Worm (Caenorhabditis elegans): ENCODE data around the gene srg-24.

Gene srg-24

DNA sequence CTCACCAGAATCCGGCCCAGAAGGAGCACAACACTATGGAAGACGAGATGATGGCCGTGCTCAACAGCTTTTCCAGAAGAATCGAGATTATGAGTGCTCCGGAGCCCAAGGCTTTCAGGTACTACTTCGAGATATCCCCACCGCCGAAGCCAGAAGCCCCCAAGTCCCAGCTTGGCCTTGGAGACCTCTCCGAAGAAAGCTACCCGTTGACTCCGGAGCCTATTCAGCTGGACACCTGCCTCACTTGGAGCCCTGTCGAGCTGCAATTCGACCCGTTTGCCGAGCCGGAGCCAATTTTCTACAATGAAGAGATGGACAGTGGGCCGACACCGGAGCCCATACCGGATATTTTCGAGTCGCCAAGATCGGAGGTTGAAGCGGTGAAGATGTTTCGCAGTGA is 38.8 kb downstream of the srg-24 start:
- TF ChIP-seq snpc-4 (tag; optimal IDR thresholded peaks at IDR 0.05) (no peak), tbx-2 (tag; optimal IDR thresholded peaks at IDR 0.05) (no peak), R02D3.7 (tag; optimal IDR thresholded peaks at IDR 0.05) (no peak), nhr-43 (tag; optimal IDR thresholded peaks at IDR 0.05; ENCODE audit: poor library complexity, severe bottlenecking) (no peak), fkh-10 (GFP tag; optimal IDR thresholded peaks at IDR 0.05) (no peak), lin-39 (tag; optimal IDR thresholded peaks at IDR 0.05) (no peak), ceh-16 (tag; optimal IDR thresholded peaks at IDR 0.05) (no peak), zag-1 (tag; optimal IDR thresholded peaks at IDR 0.05) (no peak), elt-1 (tag; optimal IDR thresholded peaks at IDR 0.05) (no peak), nhr-77 (tag; optimal IDR thresholded peaks at IDR 0.05) (no peak), unc-62 (GFP tag; optimal IDR thresholded peaks at IDR 0.05) (no peak), ztf-11 (tag; optimal IDR thresholded peaks at IDR 0.05) (no peak)

DNA sequence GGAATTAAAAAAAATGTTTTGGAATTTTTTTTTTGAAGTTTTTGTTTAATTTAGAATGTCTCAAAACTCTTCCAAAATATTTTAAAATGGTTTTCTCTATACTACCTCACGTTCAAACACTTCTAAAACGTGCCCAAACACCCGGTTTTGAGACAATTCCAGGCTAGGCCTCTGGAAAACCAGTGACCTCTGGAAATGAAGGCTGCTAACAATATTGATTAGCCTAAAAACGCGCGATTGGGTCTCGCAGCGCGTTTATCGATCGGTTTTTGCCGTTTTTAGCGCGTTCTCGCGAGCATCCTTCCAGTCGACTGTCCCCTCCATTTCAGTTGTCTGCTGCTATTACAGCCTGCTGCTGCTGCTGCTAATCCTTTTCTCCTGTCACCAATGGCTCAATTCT is 39.7 kb downstream of the srg-24 start, which contains the start of gene Y25C1A.6:
Gene Y25C1A.6, plus strand, starts transcription at position 301 of the 400 bp plus-strand sequence.
- TF ChIP-seq ztf-11 (tag; optimal IDR thresholded peaks at IDR 0.05) (no peak), elt-1 (tag; optimal IDR thresholded peaks at IDR 0.05) (no peak), ceh-16 (tag; optimal IDR thresholded peaks at IDR 0.05) (no peak), nhr-11 (tag; optimal IDR thresholded peaks at IDR 0.05) (no peak), nhr-23 (tag; optimal IDR thresholded peaks at IDR 0.05) (no peak)

DNA sequence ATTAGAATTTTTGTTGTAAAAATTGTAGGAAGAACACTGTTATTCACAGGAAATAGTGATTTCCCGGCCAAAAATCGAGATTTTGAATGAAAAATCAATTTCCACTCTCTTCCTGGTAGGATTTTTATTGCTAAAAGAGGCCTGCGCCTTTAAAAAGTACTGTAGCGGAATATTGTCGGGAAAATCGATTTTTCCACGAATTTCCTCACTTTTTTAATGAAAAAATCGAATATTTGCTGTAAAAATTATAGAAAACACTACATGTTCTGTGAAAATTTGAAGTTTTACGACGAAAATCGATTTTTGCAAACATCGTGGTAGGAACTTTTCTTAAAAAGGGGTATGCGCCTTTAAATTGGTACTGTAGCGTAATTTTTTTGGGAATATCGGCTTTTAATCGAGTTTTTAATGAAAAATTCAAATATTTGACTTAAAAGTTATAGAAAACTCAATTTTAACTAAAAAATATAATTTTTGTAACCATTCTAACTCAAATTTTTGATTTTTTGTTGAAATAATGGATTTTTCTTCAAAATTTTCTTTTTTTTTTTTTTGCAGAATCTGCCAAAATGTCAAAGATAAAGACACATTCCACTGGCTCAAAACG is 44.1 kb downstream of the srg-24 start, which contains the start of gene lin-8:
Gene lin-8, plus strand, starts transcription at position 557 of the 607 bp plus-strand sequence.
- TF ChIP-seq tbx-2 (tag; optimal IDR thresholded peaks at IDR 0.05) (no peak), skn-1 (tag; optimal IDR thresholded peaks at IDR 0.05) (no peak), elt-1 (tag; optimal IDR thresholded peaks at IDR 0.05) (no peak), ceh-16 (tag; optimal IDR thresholded peaks at IDR 0.05) (no peak), nhr-12 (tag; optimal IDR thresholded peaks at IDR 0.05) (no peak), ceh-28 (tag; optimal IDR thresholded peaks at IDR 0.05) (no peak), elt-2 (tag; optimal IDR thresholded peaks at IDR 0.05) (no peak), pqm-1 (tag; optimal IDR thresholded peaks at IDR 0.05) (no peak), eor-1 (tag; optimal IDR thresholded peaks at IDR 0.05) (no peak)

DNA sequence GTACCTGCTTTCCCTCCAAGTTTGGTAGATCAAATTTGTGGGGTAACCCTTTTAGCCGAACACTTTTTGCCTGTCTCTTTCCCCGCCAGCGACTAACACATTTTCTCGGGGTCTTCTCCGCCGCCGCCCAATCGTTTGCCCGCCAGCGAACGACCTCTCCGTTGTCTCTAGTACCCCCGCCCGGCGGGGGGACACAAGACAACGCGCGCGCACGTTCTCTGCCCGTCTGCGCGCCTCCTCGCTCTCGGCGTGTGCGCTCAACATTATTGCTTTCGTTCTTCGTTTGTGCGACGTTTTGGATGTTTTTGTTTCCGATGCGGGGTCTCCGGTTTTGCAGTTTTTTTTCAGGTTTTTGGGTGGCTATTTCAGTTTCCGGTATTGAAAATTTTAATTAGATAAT is 44.9 kb downstream of the srg-24 start:
- TF ChIP-seq egl-27 (tag; optimal IDR thresholded peaks at IDR 0.05) (no peak), nhr-28 (tag; optimal IDR thresholded peaks at IDR 0.05) (no peak), nfya-1 (tag; optimal IDR thresholded peaks at IDR 0.05; ENCODE audit: insufficient read depth) (peak; percentile 46), jun-1 (tag; optimal IDR thresholded peaks at IDR 0.05) (no peak), lin-39 (tag; optimal IDR thresholded peaks at IDR 0.05) (peak; percentile 76), ama-1 (optimal IDR thresholded peaks at IDR 0.05) (no peak), elt-2 (tag; optimal IDR thresholded peaks at IDR 0.05) (no peak), hmg-11 (tag; optimal IDR thresholded peaks at IDR 0.05) (peak; percentile 18), nhr-25 (tag; optimal IDR thresholded peaks at IDR 0.05) (no peak)

DNA sequence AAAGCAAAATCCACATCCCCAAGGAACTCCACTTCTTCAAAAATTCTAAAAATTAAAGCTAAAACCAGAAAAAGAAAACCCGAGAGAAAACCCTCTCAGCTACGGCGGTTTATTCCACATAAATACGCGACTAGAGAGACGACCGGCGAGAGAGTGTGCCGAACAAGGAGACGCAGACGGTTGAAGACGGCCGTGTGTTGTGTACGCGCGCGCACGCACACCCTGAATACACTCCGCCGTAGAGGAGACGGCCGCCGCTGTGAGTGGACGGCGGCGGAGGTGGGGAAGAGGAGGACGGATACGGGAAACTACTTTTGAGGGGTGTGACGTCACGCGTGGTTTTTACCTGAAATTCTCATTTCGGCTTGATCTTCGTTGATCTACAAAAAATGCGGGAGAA is 45.8 kb downstream of the srg-24 start:
- TF ChIP-seq hmg-11 (tag; optimal IDR thresholded peaks at IDR 0.05) (peak; percentile 72), lin-39 (tag; optimal IDR thresholded peaks at IDR 0.05) (peak; percentile 30), nhr-12 (tag; optimal IDR thresholded peaks at IDR 0.05) (no peak)

DNA sequence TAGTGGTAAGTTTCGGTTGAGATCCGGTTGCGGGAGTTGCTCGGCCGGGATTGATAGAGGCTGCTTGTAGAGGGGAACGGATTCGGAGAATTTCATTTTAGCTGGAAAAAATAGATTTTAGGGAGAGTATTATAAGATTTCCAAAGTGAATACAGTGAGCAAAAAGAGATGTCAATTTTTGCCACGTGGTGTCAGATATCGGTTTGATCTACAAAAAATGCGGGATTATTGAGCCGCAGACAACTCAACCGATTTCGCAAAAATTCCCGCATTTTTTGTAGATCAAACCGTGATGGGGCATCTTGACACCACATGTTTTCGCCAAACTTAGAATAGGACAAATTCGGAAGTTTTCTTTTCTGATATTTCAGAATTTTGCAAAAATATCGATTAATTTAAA is 46.2 kb downstream of the srg-24 start, which contains the start of gene lido-13:
Gene lido-13, minus strand, starts transcription at position 101 of the 400 bp plus-strand sequence.
- TF ChIP-seq pqm-1 (tag; optimal IDR thresholded peaks at IDR 0.05) (no peak), nhr-43 (tag; optimal IDR thresholded peaks at IDR 0.05; ENCODE audit: poor library complexity, severe bottlenecking) (no peak), eor-1 (tag; optimal IDR thresholded peaks at IDR 0.05) (no peak), nhr-11 (tag; optimal IDR thresholded peaks at IDR 0.05) (no peak), nhr-12 (tag; optimal IDR thresholded peaks at IDR 0.05) (no peak), egl-5 (tag; optimal IDR thresholded peaks at IDR 0.05) (no peak)

DNA sequence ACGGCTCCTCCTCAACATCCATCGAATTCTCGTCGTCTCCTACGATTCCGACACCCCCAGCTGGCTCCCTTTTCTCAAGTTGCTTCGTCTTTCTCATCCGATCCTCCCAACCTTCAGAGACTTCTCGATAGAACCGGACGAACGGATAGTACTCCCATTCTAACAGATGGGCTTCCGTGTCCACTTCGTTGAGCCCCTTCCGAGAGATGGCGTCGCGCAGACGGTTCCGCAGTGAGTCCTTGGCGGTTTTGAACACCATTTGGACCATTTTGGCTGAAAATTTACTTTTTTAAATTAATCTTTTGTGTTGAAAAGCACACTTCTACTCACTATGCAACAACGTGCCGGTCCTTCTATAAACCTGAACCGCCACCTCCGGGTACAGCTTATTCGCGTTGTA is 46.8 kb downstream of the srg-24 start:
- TF ChIP-seq hmg-11 (tag; optimal IDR thresholded peaks at IDR 0.05) (no peak), nhr-237 (tag; optimal IDR thresholded peaks at IDR 0.05) (no peak)
